Fruit fly (Drosophila melanogaster): Measurements from ENCODE around the gene if.

DNA sequence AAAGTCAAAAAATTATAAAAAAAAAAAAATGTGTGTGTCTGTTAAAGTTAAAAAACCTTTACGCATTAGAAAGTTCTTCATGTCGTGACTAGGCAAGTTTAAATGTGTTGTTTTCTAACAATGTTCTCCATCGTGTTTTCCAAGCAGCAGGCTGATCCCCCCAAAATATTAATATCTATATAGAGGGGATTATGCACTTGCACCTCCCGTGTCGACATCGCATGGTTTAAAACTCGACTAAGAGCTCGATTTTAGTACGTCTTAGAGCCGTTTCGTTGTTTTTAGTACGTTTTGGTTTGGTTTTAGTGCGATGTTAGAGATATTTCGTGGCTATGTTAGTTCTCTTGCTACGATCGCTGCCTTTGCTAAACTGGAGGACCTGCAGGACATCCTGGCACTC is 30.2 kb downstream of the if start:
- TF ChIP-seq CG8478 (optimal IDR thresholded peaks at IDR 0.05): no peak
- TF ChIP-seq CTCF (optimal IDR thresholded peaks at IDR 0.05): peak in 1 of 2 experiments; percentile 47

All from S2 (cell line).